Worm (Caenorhabditis elegans): ENCODE results near the gene F26F2.7.

- TF ChIP-seq ama-1 (optimal IDR thresholded peaks at IDR 0.05) (no peak), skn-1 (tag; optimal IDR thresholded peaks at IDR 0.05) (no peak), elt-3 (tag; optimal IDR thresholded peaks at IDR 0.05) (no peak), nhr-237 (tag; optimal IDR thresholded peaks at IDR 0.05) (no peak), nhr-12 (tag; optimal IDR thresholded peaks at IDR 0.05) (no peak), ztf-11 (tag; optimal IDR thresholded peaks at IDR 0.05) (no peak), nfya-1 (tag; optimal IDR thresholded peaks at IDR 0.05; ENCODE audit: insufficient read depth) (no peak), lin-15B (tag; optimal IDR thresholded peaks at IDR 0.05) (no peak), elt-2 (tag; optimal IDR thresholded peaks at IDR 0.05) (no peak)
These were observed 57.6 kb downstream of the F26F2.7 start, which contains the start of gene Y44A6B.3 for ce11 chrV:20638344-20638743.
